Fruit fly (Drosophila melanogaster) whole organism, embryonic: ENCODE results near the gene Sam-S.
A peak's percentile ranks its signal among the peaks of the same experiment; 100 is the strongest.

ENCODE experiments used
- BtbVII ChIP-seq: fragments of 200-800 bp; sonication (Bioruptor generic); optimal IDR thresholded peaks from 3 replicates; lab custom pipeline; 2017; ENCODE audit warnings: missing biosample characterization, mild to moderate bottlenecking, missing genetic modification characterization
- C15 ChIP-seq: fragments of 200-800 bp; sonication (Bioruptor generic); IDR thresholded peaks from 3 replicates; pipeline ENCODE4 v1.3.6; 2022; ENCODE audit warnings: missing biosample characterization, missing genetic modification characterization
- CG10274 ChIP-seq: fragments of 200-800 bp; sonication (Bioruptor generic); optimal IDR thresholded peaks from 3 replicates; lab custom pipeline; 2017; ENCODE audit warnings: missing biosample characterization, mild to moderate bottlenecking, missing genetic modification characterization
- CG10431 ChIP-seq: fragments of 200-800 bp; sonication (Bioruptor generic); optimal IDR thresholded peaks from 3 replicates; lab custom pipeline; 2018; ENCODE audit warnings: missing biosample characterization, mild to moderate bottlenecking, missing genetic modification characterization
- CG11696 ChIP-seq: fragments of 200-800 bp; sonication (Bioruptor generic); IDR thresholded peaks from 2 replicates; pipeline ENCODE4 v1.3.6; 2022; ENCODE audit warnings: missing biosample characterization, missing genetic modification characterization
- CG13296 ChIP-seq: fragments of 200-800 bp; sonication (Bioruptor generic); optimal IDR thresholded peaks from 3 replicates; lab custom pipeline; 2018; ENCODE audit warnings: missing biosample characterization, mild to moderate bottlenecking, missing genetic modification characterization
- CG13775 ChIP-seq: fragments of 200-800 bp; sonication (Bioruptor generic); optimal IDR thresholded peaks from 3 replicates; lab custom pipeline; 2017; ENCODE audit warnings: missing biosample characterization, mild to moderate bottlenecking, missing genetic modification characterization
- CG13894 ChIP-seq: fragments of 200-800 bp; sonication (Bioruptor generic); optimal IDR thresholded peaks from 3 replicates; lab custom pipeline; 2018; ENCODE audit warnings: missing biosample characterization, mild to moderate bottlenecking, missing genetic modification characterization, moderate library complexity
- CG17186 ChIP-seq: fragments of 200-800 bp; sonication (Bioruptor generic); optimal IDR thresholded peaks from 3 replicates; lab custom pipeline; 2017; ENCODE audit warnings: missing biosample characterization, missing genetic modification reagents, missing genetic modification characterization
- CG17612 ChIP-seq: fragments of 200-800 bp; sonication (Bioruptor generic); IDR thresholded peaks from 2 replicates; pipeline ENCODE4 v1.3.6; 2022; ENCODE audit warnings: missing biosample characterization, missing genetic modification characterization
- CG2120 ChIP-seq: fragments of 200-800 bp; sonication (Bioruptor generic); optimal IDR thresholded peaks from 3 replicates; lab custom pipeline; 2016; ENCODE audit warnings: missing biosample characterization, missing genetic modification characterization
- CG32532 ChIP-seq: fragments of 200-800 bp; sonication (Bioruptor generic); IDR thresholded peaks from 2 replicates; pipeline ENCODE4 v1.3.6; 2022; ENCODE audit warnings: missing biosample characterization, missing genetic modification characterization
- CG3726 ChIP-seq: fragments of 200-800 bp; sonication (Bioruptor generic); IDR thresholded peaks from 3 replicates; pipeline ENCODE4, ENCODE4 v1.3.6; 2022; ENCODE audit warnings: missing biosample characterization, missing genetic modification characterization
- CG4730 ChIP-seq: fragments of 200-800 bp; sonication (Bioruptor generic); IDR thresholded peaks from 2 replicates; pipeline ENCODE4 v1.3.6; 2022; ENCODE audit warnings: missing biosample characterization, missing genetic modification characterization
- CG5180 ChIP-seq: fragments of 200-800 bp; sonication (Bioruptor generic); optimal IDR thresholded peaks from 3 replicates; lab custom pipeline; 2017; ENCODE audit warnings: missing biosample characterization, missing genetic modification characterization, mild to moderate bottlenecking, moderate library complexity, missing genetic modification reagents
- Fer1 ChIP-seq: fragments of 200-800 bp; sonication (Bioruptor generic); optimal IDR thresholded peaks from 2 replicates; lab custom pipeline; 2017; ENCODE audit warnings: missing biosample characterization, mild to moderate bottlenecking, missing genetic modification characterization
- Med ChIP-seq: fragments of 200-800 bp; sonication (Bioruptor generic); peaks from one replicate; lab custom pipeline; 2016; ENCODE audit warnings: missing biosample characterization, missing genetic modification characterization, mild to moderate bottlenecking, inconsistent platforms, moderate library complexity
- Meics ChIP-seq: fragments of 200-800 bp; sonication (Bioruptor generic); optimal IDR thresholded peaks from 2 replicates; lab custom pipeline; 2017; ENCODE audit warnings: missing biosample characterization, mild to moderate bottlenecking, missing genetic modification characterization
- Mes4 ChIP-seq: fragments of 200-800 bp; sonication (Bioruptor generic); optimal IDR thresholded peaks from 2 replicates; lab custom pipeline; 2016; ENCODE audit warnings: missing biosample characterization, missing genetic modification characterization
- Rfx ChIP-seq: fragments of 200-800 bp; sonication (Bioruptor generic); IDR thresholded peaks from 2 replicates; pipeline ENCODE4 v1.3.6; 2022; ENCODE audit warnings: missing biosample characterization, missing genetic modification characterization
- Sin3A ChIP-seq: fragments of >200 bp; optimal IDR thresholded peaks from 2 replicates; lab custom pipeline; 2018
- abd-A ChIP-seq: fragments of 200-800 bp; sonication (Bioruptor generic); optimal IDR thresholded peaks from 3 replicates; lab custom pipeline; 2019; ENCODE audit warnings: missing biosample characterization, mild to moderate bottlenecking, missing genetic modification characterization, moderate library complexity
- ac ChIP-seq: fragments of 200-800 bp; sonication (Bioruptor generic); optimal IDR thresholded peaks from 3 replicates; lab custom pipeline; 2017; ENCODE audit warnings: missing biosample characterization, mild to moderate bottlenecking, missing genetic modification characterization
- chinmo ChIP-seq: fragments of 200-800 bp; sonication (Bioruptor generic); IDR thresholded peaks from 4 replicates; pipeline ENCODE4 v1.3.6; 2022; ENCODE audit warnings: missing biosample characterization, missing genetic modification characterization; ENCODE audit not compliant: partially characterized antibody
- crp ChIP-seq, 2 experiments: fragments of 200-800 bp; sonication (Bioruptor generic); optimal IDR thresholded peaks; 2 replicates in 1 of 2; 3 replicates in 1 of 2; lab custom pipeline; 2017; ENCODE audit warnings: missing biosample characterization in 2 of 2, missing genetic modification characterization in 2 of 2, mild to moderate bottlenecking in 1 of 2, moderate library complexity in 1 of 2
- cwo ChIP-seq: fragments of 200-800 bp; sonication (Bioruptor generic); optimal IDR thresholded peaks from 3 replicates; lab custom pipeline; 2017; ENCODE audit warnings: missing biosample characterization, missing genetic modification characterization, mild to moderate bottlenecking, moderate library complexity, missing genetic modification reagents
- dmrt99B ChIP-seq: fragments of 200-800 bp; sonication (Bioruptor generic); optimal IDR thresholded peaks from 2 replicates; lab custom pipeline; 2018; ENCODE audit warnings: missing biosample characterization, mild to moderate bottlenecking, missing genetic modification characterization, moderate library complexity
- dpn ChIP-seq, 2 experiments: fragments of 200-800 bp; sonication (Bioruptor generic); optimal IDR thresholded peaks; 3 replicates each; lab custom pipeline; 2016; ENCODE audit warnings: missing biosample characterization in 2 of 2, missing genetic modification characterization in 2 of 2
- ems ChIP-seq: fragments of 200-800 bp; sonication (Bioruptor generic); optimal IDR thresholded peaks from 3 replicates; lab custom pipeline; 2016; ENCODE audit warnings: missing biosample characterization, missing genetic modification characterization
- en ChIP-seq: fragments of 200-800 bp; sonication (Bioruptor generic); optimal IDR thresholded peaks from 2 replicates; lab custom pipeline; 2016; ENCODE audit warnings: missing biosample characterization, missing genetic modification characterization
- eve ChIP-seq, 2 experiments: fragments of >200 bp; optimal IDR thresholded peaks; 2 replicates each; lab custom pipeline; 2017; ENCODE audit warnings: missing biosample characterization in 2 of 2, missing genetic modification characterization in 2 of 2
- hb ChIP-seq: fragments of 200-800 bp; sonication (Bioruptor generic); IDR thresholded peaks from 3 replicates; pipeline ENCODE4 v1.3.6; 2022; ENCODE audit warnings: missing biosample characterization, missing genetic modification characterization; ENCODE audit not compliant: partially characterized antibody
- lab ChIP-seq: fragments of 200-800 bp; sonication (Bioruptor generic); optimal IDR thresholded peaks from 3 replicates; lab custom pipeline; 2017; ENCODE audit warnings: missing biosample characterization, missing genetic modification characterization, mild to moderate bottlenecking, moderate library complexity, missing genetic modification reagents
- pan ChIP-seq, 4 experiments: fragments of >200 bp in 3 of 4; fragments of 200-800 bp in 1 of 4; sonication (Bioruptor generic) in 1 of 4; optimal IDR thresholded peaks in 3 of 4; IDR thresholded peaks in 1 of 4; 2 replicates each; pipeline versions ENCODE4 v1.3.6 to Lab custom; 2017 to 2022; ENCODE audit warnings: missing biosample characterization in 2 of 4, missing genetic modification characterization in 2 of 4, mixed read lengths in 1 of 4
- pfk ChIP-seq: fragments of 200-800 bp; sonication (Bioruptor generic); optimal IDR thresholded peaks from 2 replicates; lab custom pipeline; 2018; ENCODE audit warnings: missing biosample characterization, mild to moderate bottlenecking, missing genetic modification characterization, moderate library complexity
- run ChIP-seq: fragments of 200-800 bp; sonication (Bioruptor generic); optimal IDR thresholded peaks from 3 replicates; lab custom pipeline; 2018; ENCODE audit warnings: missing biosample characterization, mild to moderate bottlenecking, missing genetic modification characterization
- salm ChIP-seq: fragments of 200-800 bp; sonication (Bioruptor generic); optimal IDR thresholded peaks from 2 replicates; lab custom pipeline; 2018; ENCODE audit warnings: missing biosample characterization, mild to moderate bottlenecking, missing genetic modification characterization
- sens ChIP-seq: fragments of 200-800 bp; sonication (Bioruptor generic); peaks from one replicate; lab custom pipeline; 2016; ENCODE audit warnings: missing biosample characterization, missing genetic modification characterization
- sr ChIP-seq: fragments of 200-800 bp; sonication (Bioruptor generic); IDR thresholded peaks from 3 replicates; pipeline ENCODE4 v1.3.6; 2022; ENCODE audit warnings: missing biosample characterization, missing genetic modification characterization
- vnd ChIP-seq: fragments of 200-800 bp; sonication (Bioruptor generic); IDR thresholded peaks from 3 replicates; pipeline ENCODE4 v1.3.6; 2022; ENCODE audit warnings: missing biosample characterization, missing genetic modification characterization; ENCODE audit not compliant: partially characterized antibody

Gene Sam-S

DNA sequence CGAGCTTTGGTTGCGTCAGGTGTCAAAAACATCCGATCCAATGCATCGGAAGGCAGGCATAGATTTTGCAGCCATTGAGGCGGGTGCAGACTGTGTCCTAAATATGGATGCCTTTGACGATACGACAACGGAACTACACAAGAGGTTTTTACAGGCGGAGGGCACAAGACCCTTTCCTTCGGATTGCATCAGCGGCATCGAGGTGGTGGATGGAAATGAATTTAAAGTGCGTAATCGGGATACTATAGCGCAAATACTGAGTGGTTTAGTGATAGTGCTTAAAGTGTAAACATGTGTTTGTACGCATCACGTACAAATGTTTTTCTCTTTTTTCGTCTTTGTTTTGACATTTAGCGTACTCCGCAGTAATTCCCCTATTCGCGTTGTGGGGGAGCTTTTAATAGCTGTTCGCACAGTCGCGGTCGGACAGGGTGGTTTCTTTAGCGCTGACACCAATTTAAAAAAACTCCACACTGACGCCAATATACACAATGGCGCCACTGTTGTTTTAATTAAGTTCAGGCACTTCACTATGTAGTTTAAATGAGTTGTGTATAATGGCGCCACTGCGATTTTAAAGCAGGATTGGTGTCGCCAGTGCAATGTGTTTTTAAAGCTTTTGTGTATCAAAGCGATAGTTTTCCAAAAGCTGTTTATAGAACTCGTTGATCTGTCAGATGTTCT, 33.8 kb upstream of the Sam-S start (continued):
- TF ChIP-seq CG10431 (GFP tag; lab: Kevin White, UChicago), result no peak
- no peak for TF ChIP-seq ems (GFP tag; lab: Kevin White, UChicago)
- no peak for TF ChIP-seq CG17186 (GFP tag; lab: Kevin White, UChicago)
- peak; percentile 43 for TF ChIP-seq Mes4 (GFP tag; lab: Kevin White, UChicago)
- no peak for TF ChIP-seq C15 (GFP tag; lab: Robert Waterston, UW)
- TF ChIP-seq hb (GFP tag; lab: Robert Waterston, UW), result no peak
- TF ChIP-seq ac (GFP tag; lab: Kevin White, UChicago), result no peak
- no peak for TF ChIP-seq Sin3A (lab: Kevin White, UChicago)
- TF ChIP-seq Meics (GFP tag; lab: Kevin White, UChicago), result peak; percentile 41
- TF ChIP-seq run, result no peak
- TF ChIP-seq CG13775 (GFP tag; lab: Kevin White, UChicago), result no peak
- TF ChIP-seq CG3726 (GFP tag; lab: Robert Waterston, UW), result no peak
- TF ChIP-seq salm (tag; lab: Kevin White, UChicago), result no peak
- TF ChIP-seq CG32532, result peak; percentile 82; the same call in 1 of the 2 replicates
- TF ChIP-seq CG17612 (GFP tag; lab: Robert Waterston, UW), result no peak
- TF ChIP-seq en (GFP tag; lab: Kevin White, UChicago), result peak; percentile 7
- TF ChIP-seq pfk (GFP tag; lab: Kevin White, UChicago), result no peak
- peak; percentile 46; the same call in 2 of the 3 replicates for TF ChIP-seq vnd (GFP tag; lab: Robert Waterston, UW)
- TF ChIP-seq pan (optimal IDR thresholded peaks at IDR 0.05; lab: Kevin White, UChicago), result no peak
- TF ChIP-seq pan (GFP tag; optimal IDR thresholded peaks at IDR 0.05 in 1 of 2, IDR thresholded peaks at IDR 0.05 in 1 of 2), result peak in 1 of 2 experiments; percentile 49
- peak; percentile 40 to 53 for TF ChIP-seq dpn (GFP tag; optimal IDR thresholded peaks at IDR 0.05; lab: Kevin White, UChicago)
- peak; percentile 45; the same call in 1 of the 2 replicates for TF ChIP-seq CG4730 (GFP tag; lab: Robert Waterston, UW)

- TF ChIP-seq CG5180 (GFP tag; lab: Kevin White, UChicago) (peak; percentile 2), CG2120 (GFP tag; lab: Kevin White, UChicago) (peak; percentile 18), eve (GFP tag; optimal IDR thresholded peaks at IDR 0.05; lab: Kevin White, UChicago) (peak in 1 of 2 experiments; percentile 26), Med (GFP tag; lab: Kevin White, UChicago) (peak; percentile 42), lab (GFP tag; lab: Kevin White, UChicago) (peak; percentile 12), Fer1 (GFP tag; lab: Kevin White, UChicago) (peak; percentile 8), CG11696 (no peak), dmrt99B (tag; lab: Kevin White, UChicago) (no peak), chinmo (GFP tag; lab: Robert Waterston, UW) (0 out of 4 replicates have a peak, but pooled peaks have one; percentile 37), cwo (GFP tag; lab: Kevin White, UChicago) (peak; percentile 9), CG10274 (no peak), sr (no peak), CG13296 (GFP tag; lab: Kevin White, UChicago) (peak; percentile 11), CG13894 (tag; lab: Kevin White, UChicago) (peak; percentile 59), abd-A (tag; lab: Kevin White, UChicago) (peak; percentile 18), sens (peak; percentile 25), Rfx (GFP tag; lab: Robert Waterston, UW) (peak; percentile 25; the same call in 1 of the 2 replicates), BtbVII (GFP tag; lab: Kevin White, UChicago) (peak; percentile 7), crp (GFP tag; optimal IDR thresholded peaks at IDR 0.05; lab: Kevin White, UChicago) (peak in 1 of 2 experiments; percentile 54)
Observed at dm6 chr2L:73760-74388, 32.8 kb upstream of the Sam-S start.
